Fruit fly (Drosophila melanogaster) whole organism, pupa: ENCODE data around the gene gzl.

Experiments
- CG13204 ChIP-seq: fragments of 200-800 bp; sonication (Bioruptor generic); optimal IDR thresholded peaks from 2 replicates; lab custom pipeline; 2018; ENCODE audit warnings: missing biosample characterization, mild to moderate bottlenecking, missing genetic modification characterization, moderate library complexity
- CG14655 ChIP-seq: fragments of 200-800 bp; sonication (Bioruptor generic); optimal IDR thresholded peaks from 3 replicates; lab custom pipeline; 2017; ENCODE audit warnings: mild to moderate bottlenecking, missing biosample characterization, missing genetic modification reagents, missing genetic modification characterization
- CG15710 ChIP-seq: fragments of 200-800 bp; sonication (Bioruptor generic); optimal IDR thresholded peaks from 2 replicates; lab custom pipeline; 2018; ENCODE audit warnings: missing biosample characterization, mild to moderate bottlenecking, missing genetic modification characterization, moderate library complexity
- CG32121 ChIP-seq: fragments of 200-800 bp; sonication (Bioruptor generic); IDR thresholded peaks from 2 replicates; pipeline ENCODE4 v1.3.6; 2022; ENCODE audit warnings: missing biosample characterization, missing genetic modification characterization
- CG34367 ChIP-seq: fragments of 200-800 bp; sonication (Bioruptor generic); optimal IDR thresholded peaks from 2 replicates; lab custom pipeline; 2018; ENCODE audit warnings: missing biosample characterization, mild to moderate bottlenecking, missing genetic modification characterization
- CG8301 ChIP-seq: fragments of 200-800 bp; sonication (Bioruptor generic); optimal IDR thresholded peaks from 2 replicates; lab custom pipeline; 2018; ENCODE audit warnings: missing biosample characterization, mild to moderate bottlenecking, missing genetic modification characterization
- D1 ChIP-seq: fragments of 200-800 bp; sonication (Bioruptor generic); optimal IDR thresholded peaks from 2 replicates; lab custom pipeline; 2018; ENCODE audit warnings: missing biosample characterization, mild to moderate bottlenecking, missing genetic modification characterization, moderate library complexity
- EcR ChIP-seq: fragments of 200-800 bp; sonication (Bioruptor generic); optimal IDR thresholded peaks from 3 replicates; lab custom pipeline; 2019; ENCODE audit warnings: missing biosample characterization, missing genetic modification characterization, mild to moderate bottlenecking, moderate library complexity, missing genetic modification reagents
- Ets98B ChIP-seq: fragments of 200-800 bp; sonication (Bioruptor generic); IDR thresholded peaks from 2 replicates; pipeline ENCODE4 v1.3.6; 2022; ENCODE audit warnings: missing biosample characterization, missing genetic modification characterization
- Pif1B ChIP-seq: fragments of 200-800 bp; sonication (Bioruptor generic); optimal IDR thresholded peaks from 3 replicates; lab custom pipeline; 2016; ENCODE audit warnings: missing biosample characterization, missing genetic modification characterization
- fd96Ca ChIP-seq: fragments of 200-800 bp; sonication (Bioruptor generic); IDR thresholded peaks from 3 replicates; pipeline ENCODE4 v1.3.6; 2022; ENCODE audit warnings: missing biosample characterization, missing genetic modification characterization

dm6 chr3R:6383466-6383769 lies 704 bp downstream of the gzl start:
- no peak for TF ChIP-seq CG8301
- TF ChIP-seq CG32121 (GFP tag; lab: Robert Waterston, UW): no peak
- no peak for TF ChIP-seq fd96Ca (GFP tag; lab: Robert Waterston, UW)
- TF ChIP-seq Ets98B (GFP tag; lab: Robert Waterston, UW): no peak
- no peak for TF ChIP-seq CG34367
- no peak for TF ChIP-seq D1 (tag; lab: Kevin White, UChicago)
- no peak for TF ChIP-seq CG14655 (GFP tag; lab: Kevin White, UChicago)
- TF ChIP-seq EcR (GFP tag; lab: Kevin White, UChicago): peak; percentile 86
- no peak for TF ChIP-seq CG13204
- TF ChIP-seq CG15710 (tag; lab: Kevin White, UChicago): no peak
- TF ChIP-seq Pif1B: no peak
